Worm (Caenorhabditis elegans) whole organism, early embryonic: Measurements from ENCODE around the gene srw-136.

Experiments
- ama-1 ChIP-seq: fragments of 150-350 bp; optimal IDR thresholded peaks from 2 replicates; lab custom pipeline; 2014
- hmg-4 ChIP-seq: fragments of 200-800 bp; sonication (Bioruptor generic); optimal IDR thresholded peaks from 2 replicates; lab custom pipeline; 2018; ENCODE audit warnings: mild to moderate bottlenecking, missing genetic modification characterization, missing compliant biosample characterization

ce11 chrV:3040930-3041329 is 30.6 kb upstream of the srw-136 start:
- no peak for TF ChIP-seq hmg-4
- no peak for TF ChIP-seq ama-1 (lab: Kevin White, UChicago)
